Fruit fly (Drosophila melanogaster) S2 (cell line): ENCODE measurements around the gene CG45487.
A peak's percentile ranks its signal among the peaks of the same experiment; 100 is the strongest.

ENCODE experiments used
- CG8478 ChIP-seq: fragments of >200 bp; optimal IDR thresholded peaks from 2 replicates; lab custom pipeline; 2018
- CTCF ChIP-seq, 2 experiments: fragments of >200 bp; optimal IDR thresholded peaks; 2 replicates each; lab custom pipeline; 2018

CG45487 gene

DNA sequence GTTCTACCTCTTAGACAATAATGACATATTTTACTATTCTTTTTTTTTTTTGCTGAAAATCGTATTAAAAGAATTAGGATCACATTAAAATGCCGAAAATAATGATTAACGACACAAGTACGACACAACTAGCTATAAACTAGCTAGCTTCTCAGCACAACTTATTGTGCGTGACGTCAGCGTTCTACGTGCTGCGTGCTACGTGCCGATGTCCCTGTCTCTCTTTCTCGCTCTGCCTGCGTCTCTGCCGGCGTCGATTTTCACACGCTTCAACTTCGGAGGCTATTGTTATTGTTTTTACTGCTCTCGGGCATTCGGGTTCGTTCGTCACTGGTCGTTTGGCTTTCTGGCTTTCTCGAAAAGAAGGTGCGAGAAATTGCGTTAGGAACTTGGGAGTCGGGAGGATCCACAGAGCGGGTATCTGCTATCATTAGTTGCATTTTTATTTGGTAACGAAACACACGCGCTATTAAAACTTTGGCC lies 17.0 kb downstream of the CG45487 start:
- TF ChIP-seq CG8478 (lab: Kevin White, UChicago) (no peak), CTCF (optimal IDR thresholded peaks at IDR 0.05; lab: Kevin White, UChicago) (no peak)

DNA sequence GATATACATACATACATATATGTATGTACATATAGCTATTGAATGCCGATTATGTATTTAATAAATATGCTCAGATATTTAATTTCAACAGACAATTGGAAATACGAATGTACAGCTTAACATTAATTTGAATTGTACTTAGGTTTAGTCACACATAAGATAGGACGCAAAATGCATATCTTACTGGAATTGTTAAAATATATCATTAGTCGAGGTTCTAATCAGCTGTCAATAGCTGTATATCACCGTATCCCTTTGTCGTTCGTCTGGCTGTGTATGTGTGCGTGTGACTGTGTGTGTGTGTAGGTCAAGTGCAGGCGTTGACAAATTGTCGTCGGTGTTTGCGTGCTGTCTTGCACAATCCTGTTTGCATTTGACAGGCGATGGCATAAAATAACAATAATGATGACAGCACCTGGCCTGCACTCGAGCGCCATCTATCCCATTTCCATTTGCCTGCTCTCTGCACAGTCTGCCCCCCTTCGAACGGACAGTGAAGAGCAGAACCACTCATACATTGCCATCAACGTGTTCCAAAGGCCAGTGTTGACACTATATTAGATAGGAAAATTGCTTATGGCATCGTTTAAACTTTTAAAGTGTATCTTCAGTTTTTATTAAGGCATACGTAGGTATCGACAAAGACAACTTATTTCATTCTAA lies 17.6 kb downstream of the CG45487 start:
- TF ChIP-seq CTCF (optimal IDR thresholded peaks at IDR 0.05; lab: Kevin White, UChicago) (peak; percentile 86 to 91), CG8478 (lab: Kevin White, UChicago) (no peak)

DNA sequence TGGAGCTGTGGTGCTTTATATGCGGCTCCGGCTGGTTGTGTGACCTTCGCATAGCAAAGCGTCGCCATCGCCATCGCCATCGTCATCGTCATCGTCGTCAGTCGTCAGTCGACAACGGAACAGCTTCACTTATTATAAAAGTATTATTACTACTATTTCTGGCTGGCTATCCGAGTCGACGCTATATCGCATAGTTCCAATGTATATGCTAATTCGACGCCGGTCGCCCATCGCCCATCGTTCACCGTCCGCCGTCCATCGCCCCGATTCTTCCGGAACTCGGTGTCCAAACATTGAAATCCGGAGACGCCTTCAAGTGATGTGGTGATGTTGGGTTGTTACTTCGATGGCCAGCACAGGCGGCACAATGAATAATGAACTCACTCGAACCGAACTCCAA lies 23.0 kb downstream of the CG45487 start:
- no peak for TF ChIP-seq CTCF (optimal IDR thresholded peaks at IDR 0.05; lab: Kevin White, UChicago)

- TF ChIP-seq CG8478 (lab: Kevin White, UChicago), result no peak
- no peak for TF ChIP-seq CTCF (optimal IDR thresholded peaks at IDR 0.05; lab: Kevin White, UChicago)
These were observed 24.9 kb downstream of the CG45487 start, which contains the start of gene amn for dm6 chrX:19890010-19890665. Gene amn (minus strand): TSS chrX:19890060.

dm6 chrX:19889128-19889756 lies 25.8 kb downstream of the CG45487 start:
- TF ChIP-seq CG8478 (lab: Kevin White, UChicago) (no peak), CTCF (optimal IDR thresholded peaks at IDR 0.05; lab: Kevin White, UChicago) (no peak)

dm6 chrX:19886936-19887934 lies 27.8 kb downstream of the CG45487 start:
- TF ChIP-seq CTCF (optimal IDR thresholded peaks at IDR 0.05; lab: Kevin White, UChicago) (peak in 1 of 2 experiments; percentile 7), CG8478 (lab: Kevin White, UChicago) (no peak)

DNA sequence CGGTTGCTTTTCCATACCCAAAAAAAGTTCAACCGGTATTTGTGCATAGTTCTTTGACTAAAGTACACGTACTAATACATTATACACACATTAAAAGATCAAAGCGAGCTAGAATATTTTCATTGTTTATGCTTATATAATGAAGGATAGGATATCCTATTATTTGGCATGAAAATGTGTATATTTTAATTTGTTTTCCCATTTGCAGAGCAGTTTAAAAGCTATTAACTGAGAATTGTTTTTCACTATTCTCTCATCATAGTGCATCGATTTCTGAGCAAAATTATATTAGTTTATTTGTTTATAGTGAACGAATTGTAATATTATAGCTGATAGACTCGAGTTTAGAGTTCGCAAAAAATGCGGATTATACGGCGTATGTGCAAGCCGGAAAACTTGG lies 28.6 kb downstream of the CG45487 start:
- TF ChIP-seq CG8478 (lab: Kevin White, UChicago) (no peak), CTCF (optimal IDR thresholded peaks at IDR 0.05; lab: Kevin White, UChicago) (no peak)

dm6 chrX:19884204-19884603 lies 30.9 kb downstream of the CG45487 start:
- TF ChIP-seq CG8478 (lab: Kevin White, UChicago) (no peak), CTCF (optimal IDR thresholded peaks at IDR 0.05; lab: Kevin White, UChicago) (no peak)

DNA sequence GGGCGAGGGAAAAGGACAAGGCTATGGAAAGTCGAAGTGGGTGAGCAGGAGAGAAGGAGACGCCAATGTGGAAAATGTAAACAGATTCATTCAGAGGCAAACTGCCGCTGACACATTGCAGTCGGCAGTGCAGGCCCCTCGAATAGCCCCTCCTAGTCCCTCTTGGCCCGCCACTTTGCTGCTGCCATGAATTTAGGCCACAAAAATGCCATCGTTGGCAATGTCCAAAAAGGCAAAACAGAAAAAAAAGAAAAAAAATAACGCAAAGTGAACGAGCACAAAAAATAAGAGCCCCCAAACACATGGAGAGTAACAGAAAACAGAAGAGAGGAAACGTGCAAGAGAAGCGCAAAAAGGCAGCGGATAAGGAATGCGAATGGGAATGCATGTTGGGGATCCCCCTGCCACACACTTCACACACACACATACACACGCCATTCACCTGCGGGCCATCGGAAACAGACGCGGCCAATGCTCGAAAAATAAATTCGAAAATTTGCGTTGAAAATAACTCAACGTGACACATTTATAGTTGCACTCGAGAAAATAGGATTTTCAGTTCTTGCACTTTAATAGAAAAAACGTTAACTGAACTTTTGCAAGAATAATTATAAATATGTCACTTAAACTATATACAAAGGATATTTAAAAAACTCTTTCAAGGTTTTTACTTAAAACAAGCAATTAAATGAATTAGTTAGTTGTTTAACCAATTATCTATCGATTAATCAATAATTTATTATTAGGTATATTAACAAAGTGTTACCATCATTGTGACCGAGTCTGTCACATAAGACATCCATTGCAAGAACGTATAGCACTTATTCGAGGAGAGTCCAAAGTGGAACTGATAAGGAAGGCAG lies 36.5 kb downstream of the CG45487 start:
- TF ChIP-seq CG8478 (lab: Kevin White, UChicago) (no peak), CTCF (optimal IDR thresholded peaks at IDR 0.05; lab: Kevin White, UChicago) (no peak)

DNA sequence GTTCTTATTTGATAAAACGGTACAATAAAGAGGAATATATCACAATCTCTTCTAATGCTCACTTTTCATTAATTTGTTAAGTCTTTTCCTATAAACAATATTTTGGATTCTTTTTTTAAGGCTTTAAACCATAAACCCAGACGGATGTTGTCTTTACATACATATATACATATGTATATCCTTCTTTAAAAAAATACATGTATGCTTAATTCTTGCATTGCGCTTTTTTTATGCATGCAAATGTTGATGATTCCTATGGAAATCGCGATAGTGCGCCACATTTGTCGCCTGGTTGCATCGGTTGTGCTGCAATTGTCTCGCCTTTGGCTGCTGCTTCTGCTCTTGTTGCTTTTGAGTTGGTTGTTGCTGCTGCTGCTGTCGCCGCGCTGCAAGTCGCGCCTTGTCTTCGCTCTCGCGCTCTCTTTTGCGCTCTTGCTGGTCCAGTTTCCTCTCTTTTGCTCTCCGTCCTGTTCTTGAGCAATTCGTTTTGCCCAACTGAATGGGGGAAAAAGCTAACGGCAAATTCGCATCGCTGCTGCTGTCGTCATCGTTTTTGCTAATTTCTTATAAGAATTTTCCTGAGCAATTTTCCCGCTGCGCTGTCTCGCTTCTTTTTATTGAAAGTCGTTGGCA lies 38.1 kb downstream of the CG45487 start:
- TF ChIP-seq CG8478 (lab: Kevin White, UChicago) (no peak), CTCF (optimal IDR thresholded peaks at IDR 0.05; lab: Kevin White, UChicago) (no peak)

DNA sequence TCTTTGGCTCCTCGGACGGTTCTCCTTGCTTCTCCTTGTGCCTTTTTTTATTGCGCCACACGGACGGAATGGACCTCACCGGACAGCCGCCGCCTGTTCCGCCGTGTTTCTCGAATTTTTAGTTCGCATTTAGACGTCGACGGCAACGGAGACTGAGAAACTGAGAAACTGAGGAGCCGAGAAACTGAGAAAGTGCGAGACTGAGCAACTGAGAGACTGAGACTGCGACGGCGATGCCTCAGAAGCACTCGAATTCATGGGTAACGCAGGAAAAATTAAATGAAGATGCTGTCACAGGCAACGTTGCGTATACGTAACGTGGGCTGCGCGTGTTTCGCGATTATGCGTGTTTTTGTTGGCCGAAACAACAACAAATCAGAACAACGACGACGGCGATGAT lies 39.5 kb downstream of the CG45487 start:
- TF ChIP-seq CTCF (optimal IDR thresholded peaks at IDR 0.05; lab: Kevin White, UChicago) (no peak), CG8478 (lab: Kevin White, UChicago) (no peak)

DNA sequence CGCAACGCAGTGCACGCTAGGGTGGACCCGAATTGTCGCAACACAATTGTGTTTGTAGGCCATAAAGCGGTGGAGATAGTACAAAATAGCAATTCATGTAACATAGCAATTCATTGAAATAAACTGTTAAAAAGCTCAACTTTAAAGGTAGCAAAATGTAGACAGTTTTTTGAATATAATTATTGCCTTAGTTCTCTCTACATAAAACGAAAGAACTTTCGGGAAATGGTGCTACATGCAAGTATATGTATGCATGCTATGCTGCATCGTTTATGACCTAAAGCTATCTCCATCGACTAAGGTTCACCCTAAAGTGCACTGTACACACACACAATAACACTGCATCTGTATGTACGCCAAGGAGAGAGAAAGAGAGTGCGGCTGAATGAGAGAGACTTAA lies 40.0 kb downstream of the CG45487 start:
- TF ChIP-seq CTCF (optimal IDR thresholded peaks at IDR 0.05; lab: Kevin White, UChicago) (no peak), CG8478 (lab: Kevin White, UChicago) (no peak)

DNA sequence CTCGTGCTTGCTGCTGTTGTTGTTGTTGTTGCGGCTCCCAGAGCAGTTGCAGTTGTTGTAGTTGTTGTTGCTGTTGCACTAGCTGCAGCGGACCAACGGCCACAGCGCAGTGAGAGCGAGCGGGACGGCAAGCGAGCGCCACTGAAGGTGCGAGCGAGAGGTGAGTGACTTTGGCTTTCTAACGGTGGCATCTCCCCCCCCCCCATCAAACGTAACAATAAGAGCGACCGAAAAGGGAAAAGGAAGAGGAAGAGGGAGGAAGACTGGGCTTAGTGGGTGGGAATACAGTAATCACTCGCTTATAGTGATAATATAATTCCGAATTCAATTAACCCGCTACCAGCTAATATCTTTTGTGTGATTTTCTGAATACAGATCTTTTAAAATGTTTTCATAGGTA lies 48.1 kb downstream of the CG45487 start:
- TF ChIP-seq CG8478 (lab: Kevin White, UChicago) (no peak), CTCF (optimal IDR thresholded peaks at IDR 0.05; lab: Kevin White, UChicago) (no peak)
